Fruit fly (Drosophila melanogaster): ENCODE results near the gene ac.

The ac gene

DNA sequence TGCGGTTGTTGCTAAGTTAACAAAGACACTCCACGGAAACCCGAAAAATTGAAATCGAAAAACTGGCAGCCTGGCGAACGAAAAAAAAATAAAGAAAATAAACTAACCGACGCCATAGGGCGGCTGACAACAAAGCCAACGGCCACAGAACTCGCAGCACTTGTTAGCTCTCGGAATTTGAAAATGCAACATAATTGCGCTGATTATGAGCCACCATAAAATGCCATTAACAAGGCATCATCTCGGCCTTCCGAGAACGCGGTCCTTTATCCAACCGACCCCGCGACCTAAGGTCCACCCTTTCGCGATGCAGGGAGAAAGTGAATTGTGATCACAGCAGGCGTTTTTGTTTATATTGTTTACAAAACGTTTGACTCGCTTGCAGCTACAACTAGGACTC lies 7.6 kb downstream of the ac start:
- TF ChIP-seq CG7045 (GFP tag; optimal IDR thresholded peaks at IDR 0.05), result no peak
- TF ChIP-seq Clk (GFP tag; optimal IDR thresholded peaks at IDR 0.05), result no peak
- no peak for TF ChIP-seq CG1620 (GFP tag; optimal IDR thresholded peaks at IDR 0.05)
- TF ChIP-seq CG12768 (GFP tag; optimal IDR thresholded peaks at IDR 0.05), result no peak
- no peak for TF ChIP-seq bab1 (GFP tag; optimal IDR thresholded peaks at IDR 0.05)
- no peak for TF ChIP-seq Crg-1 (GFP tag; optimal IDR thresholded peaks at IDR 0.05)
- no peak for TF ChIP-seq Hr96 (GFP tag; optimal IDR thresholded peaks at IDR 0.05)
- TF ChIP-seq tj (GFP tag; optimal IDR thresholded peaks at IDR 0.05), result no peak
- TF ChIP-seq CG14711 (tag; optimal IDR thresholded peaks at IDR 0.05), result no peak
- no peak for TF ChIP-seq cnc (optimal IDR thresholded peaks at IDR 0.05)
- TF ChIP-seq kay (GFP tag; ENCODE audit: borderline replicate concordance), result no peak
- TF ChIP-seq cic (GFP tag; optimal IDR thresholded peaks at IDR 0.05), result no peak

DNA sequence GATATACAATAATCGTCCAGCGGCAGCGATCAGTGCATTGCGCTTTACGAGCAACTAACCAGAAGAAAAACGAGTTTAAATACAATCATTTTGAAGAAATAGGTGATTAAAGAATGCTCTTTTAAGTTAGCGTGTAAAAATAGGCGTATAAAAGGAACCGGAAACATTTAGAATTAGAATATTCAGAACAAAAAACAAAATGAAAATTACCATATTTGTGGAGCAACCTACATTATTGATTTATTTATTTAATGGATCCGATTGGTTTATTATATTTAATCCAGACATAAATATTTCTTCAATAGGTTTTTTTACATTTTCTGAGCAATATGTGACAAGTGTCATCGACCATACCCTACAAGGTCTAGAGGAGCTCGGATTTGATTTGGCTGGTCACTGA lies 8.5 kb downstream of the ac start:
- no peak for TF ChIP-seq kay (GFP tag; ENCODE audit: borderline replicate concordance)
- no peak for TF ChIP-seq tj (GFP tag; optimal IDR thresholded peaks at IDR 0.05)
- no peak for TF ChIP-seq pad (GFP tag; optimal IDR thresholded peaks at IDR 0.05)
- no peak for TF ChIP-seq Mnt (GFP tag; optimal IDR thresholded peaks at IDR 0.05)
- TF ChIP-seq Clk (GFP tag; optimal IDR thresholded peaks at IDR 0.05), result no peak
- no peak for TF ChIP-seq CG11617 (GFP tag; optimal IDR thresholded peaks at IDR 0.05)
- no peak for TF ChIP-seq bab1 (GFP tag; optimal IDR thresholded peaks at IDR 0.05)
- no peak for TF ChIP-seq Crg-1 (GFP tag; optimal IDR thresholded peaks at IDR 0.05)

DNA sequence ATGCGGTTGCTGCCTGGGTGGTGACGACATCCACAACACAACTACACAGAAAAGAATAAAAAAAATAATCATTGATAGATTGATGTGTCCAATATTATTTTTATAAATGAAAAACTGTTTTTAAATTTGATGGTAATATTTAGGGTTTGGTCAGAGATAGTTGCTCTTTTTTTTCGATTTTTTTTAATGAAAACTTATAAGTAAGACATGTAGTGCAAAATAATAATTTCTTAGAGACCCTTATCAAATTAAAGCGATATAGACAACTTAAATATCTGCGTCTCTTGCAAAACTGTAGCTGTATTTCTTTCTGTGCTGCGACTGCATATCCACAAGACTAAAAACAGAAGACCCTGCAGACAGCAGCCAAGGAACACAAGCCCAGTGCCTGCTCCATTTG lies 9.7 kb downstream of the ac start:
- no peak for TF ChIP-seq bab1 (GFP tag; optimal IDR thresholded peaks at IDR 0.05)
- no peak for TF ChIP-seq CG7045 (GFP tag; optimal IDR thresholded peaks at IDR 0.05)

DNA sequence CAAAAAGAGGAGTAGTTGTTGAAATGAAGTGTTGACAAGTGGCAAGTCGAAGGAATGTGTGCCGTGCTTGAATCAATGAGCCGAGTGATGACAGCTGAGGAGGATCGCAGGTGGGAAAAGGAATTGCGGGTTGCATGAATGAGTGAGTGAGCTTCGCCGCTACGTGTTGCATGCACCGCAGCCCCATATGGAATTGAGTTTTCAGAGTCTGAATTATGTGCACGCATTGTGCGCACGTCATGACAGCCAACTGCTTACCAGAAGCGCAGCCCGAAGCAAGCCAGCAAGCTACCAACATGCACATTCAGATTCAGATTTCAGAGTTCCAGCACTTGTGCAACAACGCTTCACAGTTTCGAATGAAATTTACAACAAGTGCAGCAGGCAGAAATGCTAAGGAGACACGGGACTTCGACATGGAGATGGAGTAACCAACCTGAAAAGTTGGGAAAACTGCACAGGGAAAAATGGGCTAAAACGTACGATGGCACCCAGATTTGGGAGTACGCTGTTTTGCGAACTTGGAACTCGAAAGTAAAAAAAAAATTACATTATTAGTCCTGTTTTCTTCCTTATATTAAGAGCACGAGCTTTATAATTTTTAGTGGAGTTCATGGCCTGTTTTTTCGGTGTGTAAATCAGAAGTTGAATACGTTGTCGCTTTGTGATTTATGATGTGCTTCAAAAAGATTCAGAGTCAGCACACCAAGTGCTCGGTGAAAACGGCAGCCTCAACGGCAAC lies 16.1 kb downstream of the ac start:
- TF ChIP-seq tj (GFP tag; optimal IDR thresholded peaks at IDR 0.05) (no peak), pad (GFP tag; optimal IDR thresholded peaks at IDR 0.05) (no peak), CG11617 (GFP tag; optimal IDR thresholded peaks at IDR 0.05) (no peak), Clk (GFP tag; optimal IDR thresholded peaks at IDR 0.05) (no peak), CG14711 (tag; optimal IDR thresholded peaks at IDR 0.05) (no peak), CG12768 (GFP tag; optimal IDR thresholded peaks at IDR 0.05) (no peak), ovo (GFP tag; optimal IDR thresholded peaks at IDR 0.05) (no peak), CG7101 (tag; optimal IDR thresholded peaks at IDR 0.05) (no peak), Mnt (GFP tag; optimal IDR thresholded peaks at IDR 0.05) (no peak), Crg-1 (GFP tag; optimal IDR thresholded peaks at IDR 0.05) (no peak), cic (GFP tag; optimal IDR thresholded peaks at IDR 0.05) (no peak), cnc (optimal IDR thresholded peaks at IDR 0.05) (no peak), kay (GFP tag; ENCODE audit: borderline replicate concordance) (no peak), toe (GFP tag; optimal IDR thresholded peaks at IDR 0.05) (no peak), CG7045 (GFP tag; optimal IDR thresholded peaks at IDR 0.05) (no peak), Hr96 (GFP tag; optimal IDR thresholded peaks at IDR 0.05) (no peak), CG1620 (GFP tag; optimal IDR thresholded peaks at IDR 0.05) (no peak), bab1 (GFP tag; optimal IDR thresholded peaks at IDR 0.05) (no peak)

DNA sequence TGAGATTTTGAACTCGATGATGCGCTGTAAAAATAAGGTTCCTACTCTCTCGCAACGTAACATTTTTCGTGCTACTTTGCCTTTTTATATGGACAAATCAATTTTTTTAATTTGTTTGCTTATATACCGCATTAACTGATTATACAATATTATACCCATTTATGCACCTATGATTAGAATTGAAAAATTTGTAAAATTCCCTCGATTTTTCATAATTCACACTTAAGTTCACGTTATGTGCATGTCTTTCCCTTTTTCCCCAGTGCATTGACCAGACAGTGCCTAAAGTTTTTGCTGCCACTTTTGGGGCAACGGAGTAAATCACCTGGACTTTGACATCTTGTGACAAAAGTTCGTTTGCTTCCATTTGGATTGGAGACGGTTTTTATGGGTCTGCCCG lies 20.6 kb downstream of the ac start:
- TF ChIP-seq cnc (optimal IDR thresholded peaks at IDR 0.05) (no peak), Hr96 (GFP tag; optimal IDR thresholded peaks at IDR 0.05) (no peak), kay (GFP tag; ENCODE audit: borderline replicate concordance) (no peak), CG11617 (GFP tag; optimal IDR thresholded peaks at IDR 0.05) (no peak), CG1620 (GFP tag; optimal IDR thresholded peaks at IDR 0.05) (no peak), CG14711 (tag; optimal IDR thresholded peaks at IDR 0.05) (no peak), pad (GFP tag; optimal IDR thresholded peaks at IDR 0.05) (no peak), ovo (GFP tag; optimal IDR thresholded peaks at IDR 0.05) (no peak), CG33017 (tag; optimal IDR thresholded peaks at IDR 0.05) (no peak), toe (GFP tag; optimal IDR thresholded peaks at IDR 0.05) (no peak)

DNA sequence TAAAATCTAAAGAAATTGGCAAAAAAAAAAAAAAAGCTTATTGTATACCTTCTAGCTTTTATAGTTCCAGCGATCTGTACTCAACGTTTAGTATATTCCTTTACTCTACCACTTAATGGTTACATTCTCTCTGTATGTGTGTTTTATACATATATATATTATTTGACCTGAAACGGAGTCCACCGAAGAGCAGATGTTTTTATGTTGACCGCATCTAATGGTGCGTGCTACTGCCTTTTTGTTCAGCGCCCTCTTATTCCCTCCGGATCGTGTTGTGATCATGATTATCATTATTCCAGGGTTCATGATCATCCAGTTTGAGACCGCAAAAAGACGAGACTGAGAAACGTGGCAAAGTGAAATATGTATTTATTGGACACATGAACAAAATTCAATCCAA lies 22.4 kb downstream of the ac start:
- TF ChIP-seq bab1 (GFP tag; optimal IDR thresholded peaks at IDR 0.05) (no peak), Hr96 (GFP tag; optimal IDR thresholded peaks at IDR 0.05) (no peak), CG33017 (tag; optimal IDR thresholded peaks at IDR 0.05) (no peak), CG11617 (GFP tag; optimal IDR thresholded peaks at IDR 0.05) (no peak), Clk (GFP tag; optimal IDR thresholded peaks at IDR 0.05) (no peak), cnc (optimal IDR thresholded peaks at IDR 0.05) (no peak), CG1620 (GFP tag; optimal IDR thresholded peaks at IDR 0.05) (no peak), Crg-1 (GFP tag; optimal IDR thresholded peaks at IDR 0.05) (no peak), CG7045 (GFP tag; optimal IDR thresholded peaks at IDR 0.05) (no peak), kay (GFP tag; ENCODE audit: borderline replicate concordance) (no peak), toe (GFP tag; optimal IDR thresholded peaks at IDR 0.05) (no peak), tj (GFP tag; optimal IDR thresholded peaks at IDR 0.05) (no peak), CG12768 (GFP tag; optimal IDR thresholded peaks at IDR 0.05) (no peak), Mnt (GFP tag; optimal IDR thresholded peaks at IDR 0.05) (no peak)

DNA sequence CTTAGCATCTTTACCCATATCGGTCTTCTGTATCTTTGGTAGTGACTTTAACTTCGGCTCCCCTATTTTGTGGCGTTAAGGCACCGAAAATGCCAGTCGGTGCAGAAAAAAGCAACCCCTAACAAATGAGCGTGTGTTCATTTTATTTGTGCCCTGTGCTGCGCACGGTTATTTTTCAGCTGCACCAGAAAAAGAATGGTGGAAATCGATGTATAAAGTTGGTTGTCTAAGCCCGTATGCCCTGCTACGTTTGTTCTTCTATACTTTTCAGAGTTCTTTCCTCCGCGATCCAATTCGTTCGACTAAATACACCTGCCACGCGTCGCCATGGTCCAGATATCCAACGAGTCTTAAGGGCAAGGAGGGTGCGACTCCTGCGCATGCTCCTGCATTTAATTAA lies 23.1 kb downstream of the ac start:
- no peak for TF ChIP-seq kay (GFP tag; ENCODE audit: borderline replicate concordance)
- no peak for TF ChIP-seq pad (GFP tag; optimal IDR thresholded peaks at IDR 0.05)
- no peak for TF ChIP-seq tj (GFP tag; optimal IDR thresholded peaks at IDR 0.05)
- no peak for TF ChIP-seq CG1620 (GFP tag; optimal IDR thresholded peaks at IDR 0.05)
- TF ChIP-seq CG7045 (GFP tag; optimal IDR thresholded peaks at IDR 0.05), result no peak
- no peak for TF ChIP-seq toe (GFP tag; optimal IDR thresholded peaks at IDR 0.05)
- no peak for TF ChIP-seq CG12768 (GFP tag; optimal IDR thresholded peaks at IDR 0.05)
- TF ChIP-seq bab1 (GFP tag; optimal IDR thresholded peaks at IDR 0.05), result no peak
- TF ChIP-seq cnc (optimal IDR thresholded peaks at IDR 0.05), result no peak
- no peak for TF ChIP-seq CG11617 (GFP tag; optimal IDR thresholded peaks at IDR 0.05)
- no peak for TF ChIP-seq Hr96 (GFP tag; optimal IDR thresholded peaks at IDR 0.05)
- TF ChIP-seq ovo (GFP tag; optimal IDR thresholded peaks at IDR 0.05), result no peak
- no peak for TF ChIP-seq CG5204 (GFP tag; optimal IDR thresholded peaks at IDR 0.05)
- no peak for TF ChIP-seq Clk (GFP tag; optimal IDR thresholded peaks at IDR 0.05)
- TF ChIP-seq cic (GFP tag; optimal IDR thresholded peaks at IDR 0.05), result no peak

Data from whole organism, adult.